Fruit fly (Drosophila melanogaster): ENCODE data around the gene tal-1A.
A peak's percentile ranks its signal among the peaks of the same experiment; 100 is the strongest.

The tal-1A gene

DNA sequence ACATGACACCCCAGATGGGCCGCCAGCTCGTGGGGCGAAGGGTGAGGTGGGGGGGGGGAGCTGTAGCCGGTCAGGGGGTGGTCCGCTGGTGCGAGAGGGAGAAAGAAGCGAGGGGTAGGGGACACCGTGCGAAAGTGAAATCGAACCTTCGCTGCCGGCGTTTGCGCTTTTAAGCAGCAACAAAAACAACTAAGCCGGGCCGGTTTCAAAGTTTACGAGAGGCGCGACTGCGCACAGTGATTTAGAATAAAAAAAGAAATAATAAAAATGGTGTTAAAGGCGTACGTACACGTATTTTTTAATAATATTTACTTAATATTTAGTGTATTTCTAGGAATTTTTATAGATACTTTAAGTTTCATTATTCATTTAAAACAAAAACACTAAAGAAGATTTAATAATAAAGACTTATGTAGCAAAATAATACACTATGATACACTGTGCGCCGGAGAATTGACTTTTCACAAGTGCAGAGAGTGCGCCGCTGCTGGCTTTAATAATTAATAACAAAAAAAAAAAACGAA lies 18.7 kb downstream of the tal-1A start (continued):
- TF ChIP-seq Vsx1 (GFP tag; optimal IDR thresholded peaks at IDR 0.05), result no peak
- TF ChIP-seq Poxn (GFP tag; IDR thresholded peaks at IDR 0.05), result no peak
- no peak for TF ChIP-seq CG17359 (tag; optimal IDR thresholded peaks at IDR 0.05)
- peak; percentile 48 for TF ChIP-seq CG10209 (GFP tag; optimal IDR thresholded peaks at IDR 0.05)
- peak; percentile 46 for TF ChIP-seq Ptx1 (GFP tag; IDR thresholded peaks at IDR 0.05)
- TF ChIP-seq gsb-n (tag; optimal IDR thresholded peaks at IDR 0.05), result peak; percentile 25
- peak; percentile 50 for TF ChIP-seq CG17829 (tag; optimal IDR thresholded peaks at IDR 0.05)
- TF ChIP-seq CG32767 (GFP tag; IDR thresholded peaks at IDR 0.05), result peak; percentile 57; the same call in 1 of the 2 replicates
- no peak for TF ChIP-seq hb (GFP tag; IDR thresholded peaks at IDR 0.05; ENCODE audit: partially characterized antibody)
- TF ChIP-seq ato (GFP tag; IDR thresholded peaks at IDR 0.05; ENCODE audit: partially characterized antibody), result no peak
- TF ChIP-seq CG15514 (GFP tag; optimal IDR thresholded peaks at IDR 0.05), result no peak
- TF ChIP-seq CG1024 (GFP tag; IDR thresholded peaks at IDR 0.05), result no peak
- TF ChIP-seq zen2 (GFP tag; IDR thresholded peaks at IDR 0.05; ENCODE audit: partially characterized antibody), result no peak
- TF ChIP-seq hbn (GFP tag; IDR thresholded peaks at IDR 0.05; ENCODE audit: partially characterized antibody), result no peak
- no peak for TF ChIP-seq HLH4C (GFP tag; IDR thresholded peaks at IDR 0.05; ENCODE audit: partially characterized antibody)
- no peak for TF ChIP-seq Doc3 (GFP tag; IDR thresholded peaks at IDR 0.05; ENCODE audit: partially characterized antibody)
- no peak for TF ChIP-seq CG16779 (GFP tag; IDR thresholded peaks at IDR 0.05)
- TF ChIP-seq CG8388 (GFP tag; optimal IDR thresholded peaks at IDR 0.05), result peak; percentile 57
- peak; percentile 71; the same call in 2 of the 3 replicates for TF ChIP-seq zfh1 (GFP tag; IDR thresholded peaks at IDR 0.05)
- TF ChIP-seq CG15696 (tag; optimal IDR thresholded peaks at IDR 0.05), result no peak
- peak; percentile 58; the same call in 1 of the 2 replicates for TF ChIP-seq CG14014 (GFP tag; IDR thresholded peaks at IDR 0.05)
- TF ChIP-seq Taf1 (GFP tag; IDR thresholded peaks at IDR 0.05), result no peak
- no peak for TF ChIP-seq aop (GFP tag; IDR thresholded peaks at IDR 0.05)
- TF ChIP-seq Aef1 (GFP tag; IDR thresholded peaks at IDR 0.05), result no peak
- TF ChIP-seq CG9609 (GFP tag; optimal IDR thresholded peaks at IDR 0.05), result no peak
- no peak for TF ChIP-seq jing (GFP tag; optimal IDR thresholded peaks at IDR 0.05)
- TF ChIP-seq dmrt11E (tag; optimal IDR thresholded peaks at IDR 0.05), result peak; percentile 18
- TF ChIP-seq CG12155 (GFP tag; optimal IDR thresholded peaks at IDR 0.05), result no peak
- no peak for TF ChIP-seq Trl (optimal IDR thresholded peaks at IDR 0.05)
- no peak for TF ChIP-seq Trl (GFP tag; optimal IDR thresholded peaks at IDR 0.05)
- TF ChIP-seq CG17912 (GFP tag; optimal IDR thresholded peaks at IDR 0.05), result no peak
- no peak for TF ChIP-seq CG15011 (GFP tag; optimal IDR thresholded peaks at IDR 0.05)
- no peak for TF ChIP-seq CG8281 (tag; optimal IDR thresholded peaks at IDR 0.05)
- TF ChIP-seq vnd (GFP tag; IDR thresholded peaks at IDR 0.05; ENCODE audit: partially characterized antibody), result 0 out of 3 replicates have a peak, but pooled peaks have one; percentile 17
- peak; percentile 41; the same call in 1 of the 4 replicates for TF ChIP-seq Gug (GFP tag; IDR thresholded peaks at IDR 0.05)
- TF ChIP-seq CG5180 (GFP tag; optimal IDR thresholded peaks at IDR 0.05), result no peak
- TF ChIP-seq Pdp1 (GFP tag; optimal IDR thresholded peaks at IDR 0.05), result no peak
- TF ChIP-seq CG1529 (GFP tag; optimal IDR thresholded peaks at IDR 0.05), result peak; percentile 39
- TF ChIP-seq Hmr (GFP tag; optimal IDR thresholded peaks at IDR 0.05), result peak; percentile 10
- no peak for TF ChIP-seq Myb (GFP tag; optimal IDR thresholded peaks at IDR 0.05)
- TF ChIP-seq Hey (tag; optimal IDR thresholded peaks at IDR 0.05), result no peak
- no peak for TF ChIP-seq Ada2b (GFP tag; IDR thresholded peaks at IDR 0.05)
- peak; percentile 38 for TF ChIP-seq az2 (GFP tag; optimal IDR thresholded peaks at IDR 0.05)
- no peak for TF ChIP-seq inv (GFP tag; IDR thresholded peaks at IDR 0.05; ENCODE audit: partially characterized antibody)
- peak in 1 of 2 experiments; percentile 34 for TF ChIP-seq dpn (GFP tag; optimal IDR thresholded peaks at IDR 0.05)
- no peak for TF ChIP-seq CG3838 (GFP tag; optimal IDR thresholded peaks at IDR 0.05)
- no peak for TF ChIP-seq hth (optimal IDR thresholded peaks at IDR 0.05)
- no peak for TF ChIP-seq stwl (tag; optimal IDR thresholded peaks at IDR 0.05)
- no peak for TF ChIP-seq Dfd (GFP tag; optimal IDR thresholded peaks at IDR 0.05)
- TF ChIP-seq fru (optimal IDR thresholded peaks at IDR 0.05), result no peak
- TF ChIP-seq CTCF (GFP tag; optimal IDR thresholded peaks at IDR 0.05), result no peak

Measured in whole organism, embryonic.